Fruit fly (Drosophila melanogaster): Measurements from ENCODE around the gene RFeSP.
A peak's percentile ranks its signal among the peaks of the same experiment; 100 is the strongest.

The RFeSP gene

dm6 chr2L:1646499-1646898 is 32.5 kb upstream of the RFeSP start (continued):
- TF ChIP-seq prd (optimal IDR thresholded peaks at IDR 0.05): no peak
- peak; percentile 12; the same call in 1 of the 3 replicates for TF ChIP-seq prd (GFP tag; IDR thresholded peaks at IDR 0.05)
- TF ChIP-seq CG42726 (GFP tag; IDR thresholded peaks at IDR 0.05; ENCODE audit: partially characterized antibody): no peak
- TF ChIP-seq crol (GFP tag; IDR thresholded peaks at IDR 0.05): no peak
- TF ChIP-seq Oaz (GFP tag; IDR thresholded peaks at IDR 0.05): no peak
- no peak for TF ChIP-seq slp2 (GFP tag; optimal IDR thresholded peaks at IDR 0.05)
- peak; percentile 57 for TF ChIP-seq phol (tag; optimal IDR thresholded peaks at IDR 0.05)
- TF ChIP-seq cwo (GFP tag; optimal IDR thresholded peaks at IDR 0.05): no peak
- no peak for TF ChIP-seq CG9876 (GFP tag; optimal IDR thresholded peaks at IDR 0.05)
- no peak for TF ChIP-seq sna (GFP tag; IDR thresholded peaks at IDR 0.05; ENCODE audit: partially characterized antibody)
- no peak for TF ChIP-seq onecut (GFP tag; IDR thresholded peaks at IDR 0.05)
- peak in 1 of 2 experiments; percentile 6 for TF ChIP-seq dpn (GFP tag; optimal IDR thresholded peaks at IDR 0.05)
- no peak for TF ChIP-seq Nf-YB (GFP tag; optimal IDR thresholded peaks at IDR 0.05)
- no peak for TF ChIP-seq D19B (GFP tag; optimal IDR thresholded peaks at IDR 0.05)
- TF ChIP-seq pros (GFP tag; optimal IDR thresholded peaks at IDR 0.05): no peak
- peak; percentile 90 for TF ChIP-seq grau (tag; optimal IDR thresholded peaks at IDR 0.05)
- TF ChIP-seq CG33557 (GFP tag; optimal IDR thresholded peaks at IDR 0.05): no peak
- TF ChIP-seq Deaf1 (tag; optimal IDR thresholded peaks at IDR 0.05): no peak
- TF ChIP-seq CG10654 (GFP tag; optimal IDR thresholded peaks at IDR 0.05): no peak
- TF ChIP-seq CG11247 (GFP tag; IDR thresholded peaks at IDR 0.05): no peak
- TF ChIP-seq CG3281 (GFP tag; optimal IDR thresholded peaks at IDR 0.05): no peak
- no peak for TF ChIP-seq NFAT (GFP tag; IDR thresholded peaks at IDR 0.05)
- no peak for TF ChIP-seq Dip2 (GFP tag; IDR thresholded peaks at IDR 0.05)
- TF ChIP-seq HLH54F (GFP tag; optimal IDR thresholded peaks at IDR 0.05): no peak
- TF ChIP-seq CG1792 (GFP tag; optimal IDR thresholded peaks at IDR 0.05): no peak
- 0 out of 3 replicates have a peak, but pooled peaks have one; percentile 13 for TF ChIP-seq CG11093 (GFP tag; IDR thresholded peaks at IDR 0.05)
- no peak for TF ChIP-seq CG11560 (tag; IDR thresholded peaks at IDR 0.05)
- no peak for TF ChIP-seq Bteb2 (GFP tag; optimal IDR thresholded peaks at IDR 0.05)
- TF ChIP-seq pan (optimal IDR thresholded peaks at IDR 0.05): no peak
- no peak for TF ChIP-seq pan (GFP tag; optimal IDR thresholded peaks at IDR 0.05 in 1 of 2, IDR thresholded peaks at IDR 0.05 in 1 of 2)
- TF ChIP-seq her (GFP tag; optimal IDR thresholded peaks at IDR 0.05): no peak
- TF ChIP-seq Fer1 (GFP tag; optimal IDR thresholded peaks at IDR 0.05): no peak
- TF ChIP-seq esg (GFP tag; conservative IDR thresholded peaks at IDR 0.05): no peak
- no peak for TF ChIP-seq MTF-1 (GFP tag; optimal IDR thresholded peaks at IDR 0.05; ENCODE audit: borderline replicate concordance)
- TF ChIP-seq Kr (GFP tag; optimal IDR thresholded peaks at IDR 0.05): no peak
- no peak for TF ChIP-seq luna (GFP tag; optimal IDR thresholded peaks at IDR 0.05)
- TF ChIP-seq hb (GFP tag; IDR thresholded peaks at IDR 0.05; ENCODE audit: partially characterized antibody): no peak
- TF ChIP-seq Rfx (GFP tag; IDR thresholded peaks at IDR 0.05): no peak
- no peak for TF ChIP-seq CG10462 (GFP tag; optimal IDR thresholded peaks at IDR 0.05)
- TF ChIP-seq CG1603 (tag; optimal IDR thresholded peaks at IDR 0.05): peak; percentile 69
- TF ChIP-seq Ravus (GFP tag; IDR thresholded peaks at IDR 0.05): no peak
- TF ChIP-seq lab (GFP tag; optimal IDR thresholded peaks at IDR 0.05): peak; percentile 18
- TF ChIP-seq Dref (GFP tag; IDR thresholded peaks at IDR 0.05): no peak
- TF ChIP-seq sr (GFP tag; IDR thresholded peaks at IDR 0.05): no peak
- no peak for TF ChIP-seq corto (GFP tag; optimal IDR thresholded peaks at IDR 0.05)
- no peak for TF ChIP-seq Antp (GFP tag; optimal IDR thresholded peaks at IDR 0.05)
- TF ChIP-seq Hand (GFP tag; optimal IDR thresholded peaks at IDR 0.05): no peak
- TF ChIP-seq HLHmδ (GFP tag; optimal IDR thresholded peaks at IDR 0.05): no peak
- no peak for TF ChIP-seq H2.0 (GFP tag; IDR thresholded peaks at IDR 0.05)
- TF ChIP-seq nom (GFP tag; optimal IDR thresholded peaks at IDR 0.05): no peak
- TF ChIP-seq lilli (GFP tag; optimal IDR thresholded peaks at IDR 0.05): no peak
- peak; percentile 52 for TF ChIP-seq Ssrp (tag; optimal IDR thresholded peaks at IDR 0.05)

Data from whole organism, embryonic.